Worm (Caenorhabditis elegans) whole organism, L3 larva: ENCODE measurements around the gene K07H8.12.

Source experiments
- ceh-82 ChIP-seq: fragments of 150-350 bp; optimal IDR thresholded peaks from 2 replicates; lab custom pipeline; 2014; ENCODE audit warnings: missing biosample characterization, missing genetic modification characterization
- fkh-10 ChIP-seq: sonication (generic microtip); optimal IDR thresholded peaks from 2 replicates; lab custom pipeline; 2017; ENCODE audit warnings: missing biosample characterization, missing genetic modification reagents, missing genetic modification characterization
- fos-1 ChIP-seq: fragments of 150-350 bp; optimal IDR thresholded peaks from 2 replicates; lab custom pipeline; 2014; ENCODE audit warnings: missing biosample characterization, missing genetic modification characterization
- mml-1 ChIP-seq: fragments of 150-350 bp; sonication (generic microtip); optimal IDR thresholded peaks from 3 replicates; lab custom pipeline; 2014; ENCODE audit warnings: missing biosample characterization, missing genetic modification characterization
- nfya-1 ChIP-seq: sonication (generic microtip); optimal IDR thresholded peaks from 2 replicates; lab custom pipeline; 2017; ENCODE audit warnings: missing genetic modification characterization, mild to moderate bottlenecking, missing compliant biosample characterization, antibody characterized with exemption, moderate library complexity; ENCODE audit not compliant: insufficient read depth
- nhr-11 ChIP-seq: fragments of 150-350 bp; optimal IDR thresholded peaks from 2 replicates; lab custom pipeline; 2014; ENCODE audit warnings: missing biosample characterization, missing genetic modification characterization
- nhr-28 ChIP-seq: fragments of 150-350 bp; optimal IDR thresholded peaks from 2 replicates; lab custom pipeline; 2014; ENCODE audit warnings: missing biosample characterization, missing genetic modification characterization
- pqm-1 ChIP-seq: fragments of 150-350 bp; optimal IDR thresholded peaks from 2 replicates; lab custom pipeline; 2017; ENCODE audit warnings: missing biosample characterization, missing genetic modification characterization, inconsistent platforms
- skn-1 ChIP-seq: fragments of 150-350 bp; optimal IDR thresholded peaks from 2 replicates; lab custom pipeline; 2014; ENCODE audit warnings: missing biosample characterization, missing genetic modification characterization
- unc-62 ChIP-seq: fragments of 150-350 bp; sonication (generic microtip); optimal IDR thresholded peaks from 4 replicates; lab custom pipeline; 2014; ENCODE audit warnings: missing biosample characterization, missing genetic modification reagents, missing genetic modification characterization
- ztf-11 ChIP-seq: fragments of 150-350 bp; optimal IDR thresholded peaks from 2 replicates; lab custom pipeline; 2014; ENCODE audit warnings: missing biosample characterization, missing genetic modification characterization

ce11 chrIV:8262671-8263070 lies 13.8 kb downstream of the K07H8.12 start:
- no peak for TF ChIP-seq nfya-1
- TF ChIP-seq fkh-10 (GFP tag; lab: Kevin White, UChicago), result no peak
- no peak for TF ChIP-seq fos-1
- no peak for TF ChIP-seq ztf-11
- TF ChIP-seq mml-1 (tag; lab: Kevin White, UChicago), result no peak
- TF ChIP-seq nhr-28, result no peak
- TF ChIP-seq pqm-1 (tag; lab: Kevin White, UChicago), result no peak
- TF ChIP-seq nhr-11 (tag; lab: Kevin White, UChicago), result no peak
- TF ChIP-seq ceh-82 (tag; lab: Kevin White, UChicago), result no peak
- TF ChIP-seq unc-62 (GFP tag; lab: Kevin White, UChicago), result no peak
- no peak for TF ChIP-seq skn-1
